Worm (Caenorhabditis elegans): ENCODE data around the gene ZK856.16.

Gene ZK856.16

ce11 chrV:10203435-10204009 lies 1.9 kb downstream of the ZK856.16 start, which contains the start of gene chpf-1:
Gene chpf-1 (minus strand): TSS chrV:10203485.
- TF ChIP-seq lin-15B (tag; optimal IDR thresholded peaks at IDR 0.05) (no peak), egl-5 (tag; optimal IDR thresholded peaks at IDR 0.05) (no peak), unc-39 (tag; optimal IDR thresholded peaks at IDR 0.05) (no peak), nhr-237 (tag; optimal IDR thresholded peaks at IDR 0.05) (no peak), nhr-28 (tag; optimal IDR thresholded peaks at IDR 0.05) (no peak), ama-1 (optimal IDR thresholded peaks at IDR 0.05) (no peak), egl-27 (tag; optimal IDR thresholded peaks at IDR 0.05) (no peak), ceh-9 (tag; optimal IDR thresholded peaks at IDR 0.05) (no peak), elt-1 (tag; optimal IDR thresholded peaks at IDR 0.05) (no peak), hmg-11 (tag; optimal IDR thresholded peaks at IDR 0.05) (no peak), nhr-12 (tag; optimal IDR thresholded peaks at IDR 0.05) (no peak), tbx-2 (tag; optimal IDR thresholded peaks at IDR 0.05) (no peak), fkh-2 (tag; optimal IDR thresholded peaks at IDR 0.05) (no peak), lsy-12 (tag; optimal IDR thresholded peaks at IDR 0.05) (no peak), elt-2 (tag; optimal IDR thresholded peaks at IDR 0.05) (peak; percentile 77), jun-1 (tag; optimal IDR thresholded peaks at IDR 0.05) (no peak), ceh-82 (tag; optimal IDR thresholded peaks at IDR 0.05) (no peak), R02D3.7 (tag; optimal IDR thresholded peaks at IDR 0.05) (no peak), snpc-4 (tag; optimal IDR thresholded peaks at IDR 0.05) (peak; percentile 41), ceh-28 (tag; optimal IDR thresholded peaks at IDR 0.05) (peak; percentile 86), ceh-16 (tag; optimal IDR thresholded peaks at IDR 0.05) (no peak), ZK546.5 (tag; optimal IDR thresholded peaks at IDR 0.05) (no peak), nfya-1 (tag; optimal IDR thresholded peaks at IDR 0.05; ENCODE audit: insufficient read depth) (no peak), daf-12 (tag; optimal IDR thresholded peaks at IDR 0.05) (no peak), nhr-11 (tag; optimal IDR thresholded peaks at IDR 0.05) (no peak), nhr-76 (tag; optimal IDR thresholded peaks at IDR 0.05) (no peak), unc-62 (GFP tag; optimal IDR thresholded peaks at IDR 0.05) (no peak), nhr-25 (tag; optimal IDR thresholded peaks at IDR 0.05) (no peak), pqm-1 (tag; optimal IDR thresholded peaks at IDR 0.05) (peak; percentile 91), zag-1 (tag; optimal IDR thresholded peaks at IDR 0.05) (no peak), mdl-1 (tag; optimal IDR thresholded peaks at IDR 0.05) (no peak), aly-2 (tag; optimal IDR thresholded peaks at IDR 0.05) (no peak), pha-4 (tag; optimal IDR thresholded peaks at IDR 0.05) (no peak), ztf-4 (tag; optimal IDR thresholded peaks at IDR 0.05) (no peak), skn-1 (tag; optimal IDR thresholded peaks at IDR 0.05) (no peak), mml-1 (tag; optimal IDR thresholded peaks at IDR 0.05) (no peak), ztf-11 (tag; optimal IDR thresholded peaks at IDR 0.05) (no peak), elt-3 (tag; optimal IDR thresholded peaks at IDR 0.05) (peak in 1 of 3 experiments; percentile 14), nhr-67 (tag; optimal IDR thresholded peaks at IDR 0.05) (no peak), eor-1 (tag; optimal IDR thresholded peaks at IDR 0.05) (no peak), nhr-77 (tag; optimal IDR thresholded peaks at IDR 0.05) (no peak), fkh-10 (GFP tag; optimal IDR thresholded peaks at IDR 0.05) (no peak), nhr-23 (tag; optimal IDR thresholded peaks at IDR 0.05) (peak; percentile 42), nhr-43 (tag; optimal IDR thresholded peaks at IDR 0.05; ENCODE audit: poor library complexity, severe bottlenecking) (peak; percentile 34), lin-39 (tag; optimal IDR thresholded peaks at IDR 0.05) (no peak), sea-2 (GFP tag; optimal IDR thresholded peaks at IDR 0.05) (no peak), fos-1 (tag; optimal IDR thresholded peaks at IDR 0.05) (no peak)
